Worm (Caenorhabditis elegans) whole organism, early embryonic: ENCODE results near the gene C54F6.20.

Source experiments
- B0310.2 ChIP-seq: sonication (generic microtip); optimal IDR thresholded peaks from 2 replicates; lab custom pipeline; 2016; ENCODE audit warnings: mild to moderate bottlenecking, missing genetic modification characterization, missing compliant biosample characterization
- aly-1 ChIP-seq: sonication (generic microtip); optimal IDR thresholded peaks from 2 replicates; lab custom pipeline; 2016; ENCODE audit warnings: missing genetic modification characterization, missing compliant biosample characterization
- ama-1 ChIP-seq: fragments of 150-350 bp; optimal IDR thresholded peaks from 2 replicates; lab custom pipeline; 2014
- ceh-13 ChIP-seq: fragments of 200-800 bp; sonication (Bioruptor generic); optimal IDR thresholded peaks from 2 replicates; lab custom pipeline; 2018; ENCODE audit warnings: mild to moderate bottlenecking, missing genetic modification characterization, missing compliant biosample characterization
- ceh-36 ChIP-seq: sonication (generic microtip); optimal IDR thresholded peaks from 2 replicates; lab custom pipeline; 2016; ENCODE audit warnings: missing genetic modification characterization, inconsistent platforms, missing compliant biosample characterization
- ets-7 ChIP-seq: sonication (generic microtip); optimal IDR thresholded peaks from 2 replicates; lab custom pipeline; 2016; ENCODE audit warnings: missing genotype, missing genetic modification characterization, missing compliant biosample characterization
- flt-1 ChIP-seq: fragments of 200-800 bp; sonication (Bioruptor generic); IDR thresholded peaks from 2 replicates; pipeline ENCODE4 v1.3.6; 2022; ENCODE audit warnings: missing genetic modification characterization, missing compliant biosample characterization
- hmbx-1 ChIP-seq: sonication (generic microtip); optimal IDR thresholded peaks from 2 replicates; lab custom pipeline; 2016; ENCODE audit warnings: mild to moderate bottlenecking, missing genetic modification characterization, missing compliant biosample characterization
- hmg-4 ChIP-seq: fragments of 200-800 bp; sonication (Bioruptor generic); optimal IDR thresholded peaks from 2 replicates; lab custom pipeline; 2018; ENCODE audit warnings: mild to moderate bottlenecking, missing genetic modification characterization, missing compliant biosample characterization
- hnd-1 ChIP-seq: sonication (generic microtip); optimal IDR thresholded peaks from 2 replicates; lab custom pipeline; 2016; ENCODE audit warnings: missing genetic modification characterization, missing compliant biosample characterization
- scrt-1 ChIP-seq: fragments of 200-800 bp; sonication (Bioruptor generic); IDR thresholded peaks from 2 replicates; pipeline ENCODE4 v1.3.6; 2022; ENCODE audit warnings: missing genetic modification characterization, missing compliant biosample characterization
- sea-1 ChIP-seq: fragments of 200-800 bp; sonication (Bioruptor generic); conservative IDR thresholded peaks from 2 replicates; pipeline ENCODE4 v1.3.6; 2022; ENCODE audit warnings: missing genetic modification characterization, missing compliant biosample characterization
- tbx-37 ChIP-seq: fragments of 200-800 bp; sonication (Bioruptor generic); conservative IDR thresholded peaks from 2 replicates; pipeline ENCODE4 v1.3.6; 2022; ENCODE audit warnings: missing genetic modification reagents, missing genetic modification characterization, missing compliant biosample characterization
- tra-4 ChIP-seq: sonication (generic microtip); optimal IDR thresholded peaks from 2 replicates; lab custom pipeline; 2017; ENCODE audit warnings: missing genetic modification characterization, missing compliant biosample characterization

DNA sequence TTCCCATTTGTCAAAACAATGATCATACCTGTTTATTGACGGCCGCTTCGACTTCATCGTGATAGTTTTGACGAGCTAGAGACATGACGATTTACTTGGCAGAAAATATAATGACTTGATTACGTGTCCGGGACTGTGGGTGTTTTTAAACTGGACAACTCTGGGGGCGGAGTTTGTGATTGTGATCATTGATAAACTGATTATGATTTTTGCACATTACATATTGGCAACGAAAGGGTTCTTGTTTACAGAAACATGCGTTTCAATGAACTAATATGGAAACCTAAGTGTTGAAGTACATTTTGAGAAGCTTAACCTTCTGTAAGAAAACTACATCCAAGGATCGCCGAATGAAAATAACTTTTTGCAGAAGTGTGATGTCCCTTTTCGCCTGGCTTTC, 22.9 kb downstream of the C54F6.20 start, which contains the start of gene ftn-1:
- TF ChIP-seq hmg-4 (no peak), tbx-37 (no peak), ceh-36 (tag; lab: Kevin White, UChicago) (no peak), hmbx-1 (tag; lab: Kevin White, UChicago) (no peak), sea-1 (no peak), ama-1 (lab: Kevin White, UChicago) (no peak), flt-1 (GFP tag; lab: Robert Waterston, UW) (no peak), hnd-1 (no peak), B0310.2 (tag; lab: Kevin White, UChicago) (no peak), scrt-1 (GFP tag; lab: Robert Waterston, UW) (no peak), tra-4 (no peak), aly-1 (no peak), ets-7 (tag; lab: Kevin White, UChicago) (no peak), ceh-13 (no peak)
